Worm (Caenorhabditis elegans) whole organism, L4 larva: ENCODE data around the gene C39E6.2.

Experiments used
- R02D3.7 ChIP-seq: fragments of 150-350 bp; sonication (generic microtip); optimal IDR thresholded peaks from 3 replicates; lab custom pipeline; 2014; ENCODE audit warnings: missing biosample characterization, missing genetic modification characterization
- ZK546.5 ChIP-seq, 2 experiments: sonication (generic microtip); optimal IDR thresholded peaks; 2 replicates each; lab custom pipeline; 2017; ENCODE audit warnings: missing biosample characterization in 2 of 2, missing genetic modification characterization in 2 of 2
- daf-19 ChIP-seq: fragments of 200-800 bp; sonication (Bioruptor generic); conservative IDR thresholded peaks from 2 replicates; pipeline ENCODE4 v1.3.6; 2022; ENCODE audit warnings: missing genetic modification characterization, missing compliant biosample characterization
- lim-7 ChIP-seq: fragments of 200-800 bp; sonication (Bioruptor generic); IDR thresholded peaks from 2 replicates; pipeline ENCODE4 v1.3.6; 2022; ENCODE audit warnings: missing genetic modification characterization, missing compliant biosample characterization
- pha-4 ChIP-seq, 2 experiments: fragments of 150-350 bp in 1 of 2; fragments of 200-800 bp in 1 of 2; sonication (Bioruptor generic) in 1 of 2; IDR thresholded peaks in 1 of 2; optimal IDR thresholded peaks in 1 of 2; 2 replicates each; pipeline versions ENCODE4 v1.3.6 to Lab custom; 2014 to 2022; ENCODE audit warnings: missing genetic modification characterization in 2 of 2, missing genetic modification reagents in 2 of 2, missing biosample characterization in 1 of 2, missing compliant biosample characterization in 1 of 2
- rbr-2 ChIP-seq: sonication (generic microtip); optimal IDR thresholded peaks from 2 replicates; lab custom pipeline; 2016; ENCODE audit warnings: missing genotype, missing genetic modification characterization, missing compliant biosample characterization
- skn-1 ChIP-seq: fragments of 150-350 bp; optimal IDR thresholded peaks from 2 replicates; lab custom pipeline; 2014; ENCODE audit warnings: missing biosample characterization, missing genetic modification characterization
- ztf-11 ChIP-seq: fragments of 150-350 bp; optimal IDR thresholded peaks from 2 replicates; lab custom pipeline; 2014; ENCODE audit warnings: missing biosample characterization, missing genetic modification characterization

ce11 chrX:4718114-4718513 lies 36.8 kb downstream of the C39E6.2 start:
- TF ChIP-seq daf-19 (GFP tag; lab: Robert Waterston, UW) (no peak), lim-7 (GFP tag; lab: Robert Waterston, UW) (no peak), ZK546.5 (tag; optimal IDR thresholded peaks at IDR 0.05; lab: Kevin White, UChicago) (no peak), skn-1 (no peak), ztf-11 (tag; lab: Kevin White, UChicago) (no peak), pha-4 (GFP tag; IDR thresholded peaks at IDR 0.05; lab: Robert Waterston, UW) (no peak), pha-4 (tag; optimal IDR thresholded peaks at IDR 0.05; lab: Kevin White, UChicago) (no peak), rbr-2 (tag; lab: Kevin White, UChicago) (no peak), R02D3.7 (tag; lab: Kevin White, UChicago) (no peak)
